Fruit fly (Drosophila melanogaster) whole organism, embryonic: Measurements from ENCODE around the gene TMEM216.

Experiments used
- Abd-B ChIP-seq: fragments of 200-800 bp; sonication (Bioruptor generic); optimal IDR thresholded peaks from 2 replicates; lab custom pipeline; 2018; ENCODE audit warnings: missing biosample characterization, mild to moderate bottlenecking, missing genetic modification characterization, moderate library complexity
- Atf3 ChIP-seq: fragments of 200-800 bp; sonication (Bioruptor generic); optimal IDR thresholded peaks from 3 replicates; lab custom pipeline; 2016; ENCODE audit warnings: missing biosample characterization, missing genetic modification characterization
- CG10274 ChIP-seq: fragments of 200-800 bp; sonication (Bioruptor generic); optimal IDR thresholded peaks from 3 replicates; lab custom pipeline; 2017; ENCODE audit warnings: missing biosample characterization, mild to moderate bottlenecking, missing genetic modification characterization
- CG10431 ChIP-seq: fragments of 200-800 bp; sonication (Bioruptor generic); optimal IDR thresholded peaks from 3 replicates; lab custom pipeline; 2018; ENCODE audit warnings: missing biosample characterization, mild to moderate bottlenecking, missing genetic modification characterization
- CG11085 ChIP-seq: fragments of 200-800 bp; sonication (Bioruptor generic); IDR thresholded peaks from 2 replicates; pipeline ENCODE4 v1.3.6; 2022; ENCODE audit warnings: missing biosample characterization, missing genetic modification characterization
- CG12104 ChIP-seq: fragments of 200-800 bp; sonication (Bioruptor generic); optimal IDR thresholded peaks from 3 replicates; lab custom pipeline; 2016; ENCODE audit warnings: missing biosample characterization, missing genetic modification characterization
- CG13296 ChIP-seq: fragments of 200-800 bp; sonication (Bioruptor generic); optimal IDR thresholded peaks from 3 replicates; lab custom pipeline; 2018; ENCODE audit warnings: missing biosample characterization, mild to moderate bottlenecking, missing genetic modification characterization
- CG13424 ChIP-seq: fragments of 200-800 bp; sonication (Bioruptor generic); optimal IDR thresholded peaks from 2 replicates; lab custom pipeline; 2019; ENCODE audit warnings: missing biosample characterization, mild to moderate bottlenecking, missing genetic modification characterization, moderate library complexity
- CG13775 ChIP-seq: fragments of 200-800 bp; sonication (Bioruptor generic); optimal IDR thresholded peaks from 3 replicates; lab custom pipeline; 2017; ENCODE audit warnings: missing biosample characterization, mild to moderate bottlenecking, missing genetic modification characterization
- CG14014 ChIP-seq: fragments of 200-800 bp; sonication (Bioruptor generic); IDR thresholded peaks from 2 replicates; pipeline ENCODE4 v1.3.6; 2022; ENCODE audit warnings: missing biosample characterization, missing genetic modification characterization
- CG14860 ChIP-seq: fragments of 200-800 bp; sonication (Bioruptor generic); IDR thresholded peaks from 3 replicates; pipeline ENCODE4 v1.3.6; 2022; ENCODE audit warnings: missing biosample characterization, missing genetic modification characterization; ENCODE audit not compliant: partially characterized antibody
- CG15011 ChIP-seq: fragments of 200-800 bp; sonication (Bioruptor generic); optimal IDR thresholded peaks from 3 replicates; lab custom pipeline; 2018; ENCODE audit warnings: missing biosample characterization, mild to moderate bottlenecking, missing genetic modification characterization
- CG1529 ChIP-seq: fragments of 200-800 bp; sonication (Bioruptor generic); optimal IDR thresholded peaks from 3 replicates; lab custom pipeline; 2018; ENCODE audit warnings: missing biosample characterization, missing genetic modification characterization
- CG15514 ChIP-seq: fragments of 200-800 bp; sonication (Bioruptor generic); optimal IDR thresholded peaks from 3 replicates; lab custom pipeline; 2017; ENCODE audit warnings: missing biosample characterization, missing genetic modification characterization, mild to moderate bottlenecking, moderate library complexity, missing genetic modification reagents
- CG2712 ChIP-seq: fragments of 200-800 bp; optimal IDR thresholded peaks from 3 replicates; lab custom pipeline; 2019; ENCODE audit warnings: missing biosample characterization, mild to moderate bottlenecking, missing genetic modification characterization, moderate library complexity
- CG31441 ChIP-seq: fragments of 200-800 bp; sonication (Bioruptor generic); IDR thresholded peaks from 2 replicates; pipeline ENCODE4 v1.3.6; 2022; ENCODE audit warnings: missing biosample characterization, missing genetic modification characterization
- CG3163 ChIP-seq: fragments of 200-800 bp; sonication (Bioruptor generic); optimal IDR thresholded peaks from 3 replicates; lab custom pipeline; 2016; ENCODE audit warnings: missing biosample characterization, missing genetic modification characterization
- CG33557 ChIP-seq: fragments of 200-800 bp; sonication (Bioruptor generic); optimal IDR thresholded peaks from 2 replicates; lab custom pipeline; 2019; ENCODE audit warnings: missing biosample characterization, mild to moderate bottlenecking, missing genetic modification characterization, moderate library complexity
- CG34376 ChIP-seq: fragments of 200-800 bp; sonication (Bioruptor generic); optimal IDR thresholded peaks from 2 replicates; lab custom pipeline; 2018; ENCODE audit warnings: missing biosample characterization, mild to moderate bottlenecking, missing genetic modification characterization
- CG4282 ChIP-seq: fragments of 200-800 bp; sonication (Bioruptor generic); optimal IDR thresholded peaks from 2 replicates; lab custom pipeline; 2016; ENCODE audit warnings: missing biosample characterization, missing genetic modification characterization
- CG43689 ChIP-seq: fragments of 200-800 bp; sonication (Bioruptor generic); IDR thresholded peaks from 2 replicates; pipeline ENCODE4 v1.3.6; 2022; ENCODE audit warnings: missing biosample characterization, missing genetic modification characterization
- CG7928 ChIP-seq: fragments of 200-800 bp; sonication (Bioruptor generic); optimal IDR thresholded peaks from 2 replicates; lab custom pipeline; 2017; ENCODE audit warnings: missing biosample characterization, mild to moderate bottlenecking, missing genetic modification characterization
- Dip3 ChIP-seq: fragments of 200-800 bp; sonication (Bioruptor generic); optimal IDR thresholded peaks from 3 replicates; lab custom pipeline; 2016; ENCODE audit warnings: missing biosample characterization, missing genetic modification characterization
- Fer1 ChIP-seq: fragments of 200-800 bp; sonication (Bioruptor generic); optimal IDR thresholded peaks from 2 replicates; lab custom pipeline; 2017; ENCODE audit warnings: missing biosample characterization, mild to moderate bottlenecking, missing genetic modification characterization
- GATAe ChIP-seq: fragments of 200-800 bp; sonication (Bioruptor generic); conservative IDR thresholded peaks from 2 replicates; pipeline ENCODE4 v1.3.6; 2022; ENCODE audit warnings: missing biosample characterization, missing genetic modification characterization
- Gsc ChIP-seq: fragments of 200-800 bp; sonication (Bioruptor generic); IDR thresholded peaks from 2 replicates; pipeline ENCODE4 v1.3.6; 2022; ENCODE audit warnings: missing biosample characterization, missing genetic modification characterization
- Hr3 ChIP-seq: fragments of 200-800 bp; sonication (Bioruptor generic); optimal IDR thresholded peaks from 3 replicates; lab custom pipeline; 2016; ENCODE audit warnings: missing biosample characterization, missing genetic modification characterization
- Meics ChIP-seq: fragments of 200-800 bp; sonication (Bioruptor generic); optimal IDR thresholded peaks from 2 replicates; lab custom pipeline; 2017; ENCODE audit warnings: missing biosample characterization, mild to moderate bottlenecking, missing genetic modification characterization
- Mes4 ChIP-seq: fragments of 200-800 bp; sonication (Bioruptor generic); optimal IDR thresholded peaks from 2 replicates; lab custom pipeline; 2016; ENCODE audit warnings: missing biosample characterization, missing genetic modification characterization
- Optix ChIP-seq: fragments of 200-800 bp; sonication (Bioruptor generic); IDR thresholded peaks from 3 replicates; pipeline ENCODE4 v1.3.6; 2022; ENCODE audit warnings: missing biosample characterization, missing genetic modification characterization
- Vsx1 ChIP-seq: fragments of 200-800 bp; sonication (Bioruptor generic); optimal IDR thresholded peaks from 2 replicates; lab custom pipeline; 2017; ENCODE audit warnings: missing biosample characterization, mild to moderate bottlenecking, missing genetic modification characterization, missing genetic modification reagents
- Xrp1 ChIP-seq: fragments of 200-800 bp; sonication (Bioruptor generic); IDR thresholded peaks from 2 replicates; pipeline ENCODE4 v1.3.6; 2022; ENCODE audit warnings: missing biosample characterization, missing genetic modification characterization
- ash1 ChIP-seq: fragments of 200-800 bp; sonication (Bioruptor generic); optimal IDR thresholded peaks from 2 replicates; lab custom pipeline; 2018; ENCODE audit warnings: missing biosample characterization, mild to moderate bottlenecking, missing genetic modification characterization
- bigmax ChIP-seq: fragments of 200-800 bp; sonication (Bioruptor generic); optimal IDR thresholded peaks from 2 replicates; lab custom pipeline; 2018; ENCODE audit warnings: missing biosample characterization, mild to moderate bottlenecking, missing genetic modification characterization
- caup ChIP-seq: fragments of 200-800 bp; sonication (Bioruptor generic); optimal IDR thresholded peaks from 3 replicates; lab custom pipeline; 2017; ENCODE audit warnings: missing biosample characterization, mild to moderate bottlenecking, missing genetic modification characterization, moderate library complexity; ENCODE audit not compliant: severe bottlenecking
- chn ChIP-seq: fragments of 200-800 bp; sonication (Bioruptor generic); optimal IDR thresholded peaks from 2 replicates; lab custom pipeline; 2016; ENCODE audit warnings: missing biosample characterization, missing genetic modification characterization
- ci ChIP-seq: fragments of 200-800 bp; sonication (Bioruptor generic); IDR thresholded peaks from 3 replicates; pipeline ENCODE4 v1.3.6; 2022; ENCODE audit warnings: missing biosample characterization, missing genetic modification characterization
- dimm ChIP-seq: fragments of 200-800 bp; sonication (Bioruptor generic); IDR thresholded peaks from 2 replicates; pipeline ENCODE4 v1.3.6; 2022; ENCODE audit warnings: missing biosample characterization, missing genetic modification characterization
- ems ChIP-seq: fragments of 200-800 bp; sonication (Bioruptor generic); optimal IDR thresholded peaks from 3 replicates; lab custom pipeline; 2016; ENCODE audit warnings: missing biosample characterization, missing genetic modification characterization
- gfzf ChIP-seq: fragments of 200-800 bp; sonication (Bioruptor generic); optimal IDR thresholded peaks from 2 replicates; lab custom pipeline; 2016; ENCODE audit warnings: missing biosample characterization, mild to moderate bottlenecking, missing genetic modification characterization, moderate library complexity
- h ChIP-seq: fragments of >200 bp; optimal IDR thresholded peaks from 2 replicates; lab custom pipeline; 2017
- lov ChIP-seq, 2 experiments: fragments of 200-800 bp in 1 of 2; fragments of >200 bp in 1 of 2; sonication (Bioruptor generic) in 1 of 2; IDR thresholded peaks in 1 of 2; optimal IDR thresholded peaks in 1 of 2; 2 replicates in 1 of 2; 3 replicates in 1 of 2; pipeline versions ENCODE4 v1.3.6 to Lab custom; 2017 to 2022; ENCODE audit warnings: missing biosample characterization in 1 of 2, missing genetic modification characterization in 1 of 2
- mirr ChIP-seq: fragments of 200-800 bp; sonication (Bioruptor generic); optimal IDR thresholded peaks from 3 replicates; lab custom pipeline; 2018; ENCODE audit warnings: missing biosample characterization, mild to moderate bottlenecking, missing genetic modification characterization
- nerfin-2 ChIP-seq: fragments of 200-800 bp; sonication (Bioruptor generic); IDR thresholded peaks from 2 replicates; pipeline ENCODE4 v1.3.6; 2022; ENCODE audit warnings: missing biosample characterization, missing genetic modification characterization; ENCODE audit not compliant: partially characterized antibody
- nom ChIP-seq: fragments of 200-800 bp; sonication (Bioruptor generic); optimal IDR thresholded peaks from 2 replicates; lab custom pipeline; 2017; ENCODE audit warnings: missing biosample characterization, missing genetic modification characterization, mild to moderate bottlenecking, moderate library complexity, missing genetic modification reagents
- scrt ChIP-seq: fragments of 200-800 bp; sonication (Bioruptor generic); optimal IDR thresholded peaks from 2 replicates; lab custom pipeline; 2018; ENCODE audit warnings: missing biosample characterization, mild to moderate bottlenecking, missing genetic modification characterization, moderate library complexity
- sens-2 ChIP-seq: fragments of 200-800 bp; sonication (Bioruptor generic); IDR thresholded peaks from 2 replicates; pipeline ENCODE4 v1.3.6; 2022; ENCODE audit warnings: missing biosample characterization, missing genetic modification characterization
- sima ChIP-seq: fragments of 200-800 bp; sonication (Bioruptor generic); optimal IDR thresholded peaks from 2 replicates; lab custom pipeline; 2016; ENCODE audit warnings: missing biosample characterization, missing genetic modification characterization
- sisA ChIP-seq: fragments of 200-800 bp; sonication (Bioruptor generic); IDR thresholded peaks from 2 replicates; pipeline ENCODE4 v1.3.6; 2022; ENCODE audit warnings: missing biosample characterization, missing genetic modification characterization
- sob ChIP-seq: fragments of 200-800 bp; sonication (Bioruptor generic); IDR thresholded peaks from 2 replicates; pipeline ENCODE4 v1.3.6; 2022; ENCODE audit warnings: missing biosample characterization, missing genetic modification characterization
- tgo ChIP-seq: fragments of 200-800 bp; sonication (Bioruptor generic); IDR thresholded peaks from 3 replicates; pipeline ENCODE4 v1.3.6; 2022; ENCODE audit warnings: missing biosample characterization, missing genetic modification characterization

Gene TMEM216

DNA sequence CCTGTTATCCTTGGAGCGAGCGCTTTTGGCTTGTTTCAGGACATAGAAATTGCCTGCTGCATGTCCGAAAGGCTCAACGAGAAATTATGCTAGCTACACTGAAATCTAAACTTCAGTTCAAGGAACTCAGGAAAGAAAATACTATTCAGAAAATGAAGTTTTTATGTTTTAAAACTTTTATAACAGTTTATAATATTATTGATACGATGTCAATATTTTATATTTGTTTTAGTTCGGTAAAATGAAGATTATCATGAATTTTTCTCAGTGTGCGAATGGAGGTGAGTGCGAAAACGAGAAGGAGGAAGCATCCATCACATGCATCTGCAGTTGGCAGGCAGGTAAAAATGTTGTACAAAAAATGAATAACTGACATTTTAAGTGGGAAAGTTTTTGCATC lies 30.3 kb downstream of the TMEM216 start (continued):
- TF ChIP-seq nom (GFP tag; lab: Kevin White, UChicago) (no peak), CG14014 (GFP tag; lab: Robert Waterston, UW) (0 out of 2 replicates have a peak, but pooled peaks have one; percentile 23), CG43689 (GFP tag; lab: Robert Waterston, UW) (0 out of 2 replicates have a peak, but pooled peaks have one; percentile 34), CG33557 (GFP tag; lab: Kevin White, UChicago) (no peak), CG14860 (GFP tag; lab: Robert Waterston, UW) (no peak), ci (GFP tag; lab: Robert Waterston, UW) (peak; percentile 69; the same call in 2 of the 3 replicates), Hr3 (GFP tag; lab: Kevin White, UChicago) (peak; percentile 49), caup (GFP tag; lab: Kevin White, UChicago) (peak; percentile 2), CG4282 (no peak), tgo (GFP tag; lab: Robert Waterston, UW) (peak; percentile 60), CG12104 (peak; percentile 39), Mes4 (GFP tag; lab: Kevin White, UChicago) (no peak), CG13424 (tag; lab: Kevin White, UChicago) (peak; percentile 59), ash1 (GFP tag; lab: Kevin White, UChicago) (no peak), CG7928 (no peak), Optix (GFP tag; lab: Robert Waterston, UW) (no peak), Xrp1 (peak; percentile 78), sisA (GFP tag; lab: Robert Waterston, UW) (peak; percentile 64; the same call in 1 of the 2 replicates), CG15514 (GFP tag; lab: Kevin White, UChicago) (peak; percentile 21), CG2712 (tag; lab: Kevin White, UChicago) (peak; percentile 76), CG11085 (GFP tag; lab: Robert Waterston, UW) (0 out of 2 replicates have a peak, but pooled peaks have one; percentile 22), nerfin-2 (GFP tag; lab: Robert Waterston, UW) (no peak), Fer1 (GFP tag; lab: Kevin White, UChicago) (peak; percentile 49), Gsc (GFP tag; lab: Robert Waterston, UW) (no peak), mirr (GFP tag; lab: Kevin White, UChicago) (no peak), lov (optimal IDR thresholded peaks at IDR 0.05; lab: Kevin White, UChicago) (no peak), lov (GFP tag; IDR thresholded peaks at IDR 0.05; lab: Robert Waterston, UW) (no peak), dimm (GFP tag; lab: Robert Waterston, UW) (0 out of 2 replicates have a peak, but pooled peaks have one; percentile 28), Dip3 (no peak), CG10431 (GFP tag; lab: Kevin White, UChicago) (no peak), scrt (GFP tag; lab: Kevin White, UChicago) (no peak), bigmax (GFP tag; lab: Kevin White, UChicago) (no peak), Vsx1 (GFP tag; lab: Kevin White, UChicago) (no peak), sob (GFP tag; lab: Robert Waterston, UW) (peak; percentile 55; the same call in 1 of the 2 replicates), CG10274 (GFP tag; lab: Kevin White, UChicago) (no peak), CG31441 (GFP tag; lab: Robert Waterston, UW) (peak; percentile 80), CG13775 (GFP tag; lab: Kevin White, UChicago) (peak; percentile 59), CG15011 (GFP tag; lab: Kevin White, UChicago) (peak; percentile 14), CG34376 (GFP tag; lab: Kevin White, UChicago) (no peak), CG3163 (no peak), gfzf (GFP tag; lab: Kevin White, UChicago) (no peak), sima (no peak), CG1529 (GFP tag; lab: Kevin White, UChicago) (peak; percentile 61), sens-2 (GFP tag; lab: Robert Waterston, UW) (peak; percentile 39; the same call in 1 of the 2 replicates), Meics (peak; percentile 46), GATAe (GFP tag; lab: Robert Waterston, UW) (no peak), Abd-B (GFP tag; lab: Kevin White, UChicago) (no peak), chn (peak; percentile 49), ems (GFP tag; lab: Kevin White, UChicago) (no peak), h (no peak), CG13296 (GFP tag; lab: Kevin White, UChicago) (no peak), Atf3 (no peak)
